Worm (Caenorhabditis elegans): Measurements from ENCODE around the gene pho-5.
A peak's percentile ranks its signal among the peaks of the same experiment; 100 is the strongest.

DNA sequence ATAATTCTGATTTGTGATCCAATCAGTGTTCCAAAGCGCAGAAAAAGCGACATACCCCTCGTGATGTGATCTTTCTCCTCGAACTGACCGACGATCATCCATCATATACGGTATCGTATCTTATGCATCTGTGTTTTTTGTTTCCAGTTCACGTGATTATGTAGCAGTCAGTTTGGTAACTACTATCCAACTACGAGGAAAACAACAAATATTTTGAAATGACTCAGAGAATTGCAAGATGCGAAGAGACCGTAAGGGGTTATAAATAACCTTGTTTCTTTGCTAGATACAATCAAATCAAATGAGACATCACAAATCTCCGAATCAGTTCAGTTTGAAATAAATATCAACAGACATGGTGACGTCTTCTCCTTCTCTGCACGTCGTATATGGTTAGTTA, 14.5 kb upstream of the pho-5 start:
- TF ChIP-seq unc-62 (GFP tag; optimal IDR thresholded peaks at IDR 0.05) (no peak), zag-1 (tag; optimal IDR thresholded peaks at IDR 0.05) (no peak), nhr-23 (tag; optimal IDR thresholded peaks at IDR 0.05) (peak; percentile 24), nhr-25 (tag; optimal IDR thresholded peaks at IDR 0.05) (peak; percentile 89)
